Fruit fly (Drosophila melanogaster): ENCODE measurements around the gene hydra.

hydra gene

DNA sequence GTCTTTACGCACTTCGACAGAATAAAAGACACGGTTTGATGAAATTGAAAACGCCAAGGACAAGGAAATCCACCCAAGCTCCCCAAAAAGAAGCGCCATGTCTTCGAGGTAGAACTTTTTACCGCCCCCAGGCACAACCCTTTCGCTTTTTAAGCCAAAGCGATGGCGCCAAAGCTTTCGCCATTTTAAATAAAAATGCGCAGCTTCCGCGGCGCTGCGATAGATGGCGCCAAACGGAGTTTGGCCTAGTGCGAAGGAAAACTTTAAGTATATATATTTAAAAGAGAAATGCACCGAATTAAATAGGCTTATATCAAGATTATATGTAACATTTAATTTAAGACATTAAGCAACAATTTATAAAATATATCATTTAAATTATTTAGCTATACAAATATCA lies 40.1 kb downstream of the hydra start:
- TF ChIP-seq Myc (optimal IDR thresholded peaks at IDR 0.05) (no peak), insv (optimal IDR thresholded peaks at IDR 0.05) (no peak)

DNA sequence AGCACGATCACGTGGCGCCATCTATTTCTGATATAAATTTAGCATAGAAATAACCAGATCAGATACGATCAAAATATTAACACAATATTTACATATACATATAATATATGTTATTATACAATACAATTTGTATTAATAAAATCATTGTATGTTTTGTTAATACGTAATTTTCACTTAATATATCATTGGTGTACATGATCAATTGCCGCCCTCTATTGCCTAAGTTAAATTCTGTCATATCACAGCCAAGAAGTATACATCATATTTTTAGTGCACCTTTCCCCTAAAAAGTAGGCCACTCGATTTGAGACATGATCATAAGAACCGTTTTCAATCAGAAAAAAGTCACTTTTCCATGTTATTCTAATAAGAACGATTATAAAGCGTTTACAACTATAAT lies 44.7 kb downstream of the hydra start:
- no peak for TF ChIP-seq Sin3A (optimal IDR thresholded peaks at IDR 0.05)
- TF ChIP-seq h (optimal IDR thresholded peaks at IDR 0.05) = no peak
- TF ChIP-seq Myc (optimal IDR thresholded peaks at IDR 0.05) = no peak
- TF ChIP-seq psq (optimal IDR thresholded peaks at IDR 0.05) = no peak
- TF ChIP-seq ttk (optimal IDR thresholded peaks at IDR 0.05) = no peak
- no peak for TF ChIP-seq insv (optimal IDR thresholded peaks at IDR 0.05)

DNA sequence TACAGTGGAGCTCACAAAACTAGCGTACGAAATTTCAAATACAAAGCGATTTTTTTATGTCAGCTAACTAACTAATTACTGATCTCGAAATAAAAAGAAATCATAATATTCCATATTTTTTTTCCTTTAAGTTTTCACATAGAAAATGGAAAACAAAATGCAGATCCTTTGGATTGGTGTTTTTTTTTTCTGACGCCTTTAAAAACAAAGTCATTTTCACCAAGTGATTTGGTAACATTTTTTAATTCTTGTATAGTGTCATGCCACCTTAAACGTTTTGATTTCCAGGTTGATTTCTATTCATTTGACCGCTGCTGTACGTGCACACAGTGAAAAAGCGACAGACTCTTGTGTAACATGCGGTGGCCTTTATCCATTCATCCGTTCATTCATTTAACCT lies 45.7 kb downstream of the hydra start:
- TF ChIP-seq Myc (optimal IDR thresholded peaks at IDR 0.05) (no peak), psq (optimal IDR thresholded peaks at IDR 0.05) (no peak), ttk (optimal IDR thresholded peaks at IDR 0.05) (no peak), Sin3A (optimal IDR thresholded peaks at IDR 0.05) (no peak), h (optimal IDR thresholded peaks at IDR 0.05) (no peak), insv (optimal IDR thresholded peaks at IDR 0.05) (no peak)

DNA sequence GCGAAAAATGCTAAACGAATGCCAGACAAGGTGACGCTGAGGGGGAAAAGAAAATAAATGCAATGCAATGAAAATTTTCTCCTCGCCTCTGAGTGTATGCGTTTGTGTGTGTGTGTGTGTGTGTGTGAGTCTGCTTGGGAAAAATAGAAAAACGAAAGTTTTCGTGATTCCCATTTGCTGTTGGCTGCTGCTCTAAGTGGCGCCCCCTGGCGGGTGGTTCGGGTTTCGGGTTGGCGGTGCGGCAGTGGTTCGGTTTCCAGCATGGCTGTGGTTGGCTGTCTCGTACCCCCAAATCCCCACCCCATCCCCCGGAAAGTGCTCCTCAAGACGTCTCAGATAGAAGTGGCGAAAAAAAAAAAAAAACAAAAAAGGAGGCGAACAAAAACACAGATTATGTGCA lies 47.5 kb downstream of the hydra start:
- TF ChIP-seq Sin3A (optimal IDR thresholded peaks at IDR 0.05) = no peak
- TF ChIP-seq insv (optimal IDR thresholded peaks at IDR 0.05) = no peak
- TF ChIP-seq Myc (optimal IDR thresholded peaks at IDR 0.05) = no peak
- no peak for TF ChIP-seq ttk (optimal IDR thresholded peaks at IDR 0.05)
- TF ChIP-seq h (optimal IDR thresholded peaks at IDR 0.05) = no peak
- no peak for TF ChIP-seq psq (optimal IDR thresholded peaks at IDR 0.05)

DNA sequence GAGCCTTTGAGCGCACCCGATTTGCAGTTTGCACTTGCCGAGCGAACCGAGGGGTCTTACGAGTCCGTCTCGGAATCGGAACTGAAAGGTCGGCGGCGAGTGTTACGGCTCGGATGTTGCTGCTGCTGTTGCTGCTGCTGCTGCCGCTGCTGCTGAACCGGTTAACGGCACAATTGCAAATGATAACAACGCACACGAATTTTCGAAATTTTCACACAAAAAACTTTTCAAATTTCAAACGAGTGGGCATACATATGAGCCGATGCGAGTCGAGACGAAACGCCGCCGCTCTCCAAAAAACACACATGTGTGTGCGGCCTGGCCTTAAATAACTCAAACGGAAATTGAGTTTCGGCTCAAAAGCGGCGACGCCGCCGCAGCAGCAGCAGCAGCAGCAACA lies 53.2 kb downstream of the hydra start, which contains the start of gene RunxA:
Gene RunxA (minus strand): TSS at position 101 of the 400 bp plus-strand sequence.
- no peak for TF ChIP-seq h (optimal IDR thresholded peaks at IDR 0.05)
- no peak for TF ChIP-seq psq (optimal IDR thresholded peaks at IDR 0.05)
- no peak for TF ChIP-seq ttk (optimal IDR thresholded peaks at IDR 0.05)
- no peak for TF ChIP-seq insv (optimal IDR thresholded peaks at IDR 0.05)
- TF ChIP-seq Myc (optimal IDR thresholded peaks at IDR 0.05) = no peak
- TF ChIP-seq Sin3A (optimal IDR thresholded peaks at IDR 0.05) = no peak

Measured in Kc167 (cell line).